Worm (Caenorhabditis elegans): ENCODE measurements around the gene F02C12.3.

- TF ChIP-seq hlh-26 (GFP tag; conservative IDR thresholded peaks at IDR 0.05), result no peak
- no peak for TF ChIP-seq F37B4.10 (GFP tag; IDR thresholded peaks at IDR 0.05)
- no peak for TF ChIP-seq nfya-1 (tag; optimal IDR thresholded peaks at IDR 0.05; ENCODE audit: borderline replicate concordance, insufficient read depth)
- no peak for TF ChIP-seq ztf-22 (GFP tag; optimal IDR thresholded peaks at IDR 0.05)
Measured at ce11 chrX:13444267-13444666, 47.5 kb downstream of the F02C12.3 start.
